Worm (Caenorhabditis elegans) whole organism, L3 larva: ENCODE measurements around the gene rpc-11.

Source experiments
- egl-27 ChIP-seq: sonication (generic microtip); optimal IDR thresholded peaks from 4 replicates; lab custom pipeline; 2017; ENCODE audit warnings: missing biosample characterization, missing genetic modification reagents, missing genetic modification characterization
- nhr-12 ChIP-seq: fragments of 150-350 bp; optimal IDR thresholded peaks from 2 replicates; lab custom pipeline; 2014; ENCODE audit warnings: missing biosample characterization, missing genetic modification characterization
- snpc-4 ChIP-seq: fragments of 150-350 bp; optimal IDR thresholded peaks from 2 replicates; lab custom pipeline; 2014; ENCODE audit warnings: missing biosample characterization, missing genetic modification characterization

- TF ChIP-seq nhr-12 (tag; lab: Kevin White, UChicago) (no peak), snpc-4 (tag; lab: Kevin White, UChicago) (no peak), egl-27 (tag; lab: Kevin White, UChicago) (no peak)
These were observed 15.1 kb upstream of the rpc-11 start, which contains the start of gene Y77E11A.8 for ce11 chrIV:1424962-1425361.
